Fruit fly (Drosophila melanogaster) whole organism, embryonic: Measurements from ENCODE around the gene CG14835.

Experiments
- Adf1 ChIP-seq: fragments of 200-800 bp; sonication (Bioruptor generic); IDR thresholded peaks from 2 replicates; pipeline ENCODE4 v1.3.6; 2022; ENCODE audit warnings: missing biosample characterization, missing genetic modification characterization
- Atf3 ChIP-seq: fragments of 200-800 bp; sonication (Bioruptor generic); optimal IDR thresholded peaks from 3 replicates; lab custom pipeline; 2016; ENCODE audit warnings: missing biosample characterization, missing genetic modification characterization
- Bdp1 ChIP-seq: fragments of 200-800 bp; sonication (Bioruptor generic); optimal IDR thresholded peaks from 3 replicates; lab custom pipeline; 2016; ENCODE audit warnings: missing biosample characterization, missing genetic modification characterization
- C15 ChIP-seq: fragments of 200-800 bp; sonication (Bioruptor generic); IDR thresholded peaks from 3 replicates; pipeline ENCODE4 v1.3.6; 2022; ENCODE audit warnings: missing biosample characterization, missing genetic modification characterization
- CG10274 ChIP-seq: fragments of 200-800 bp; sonication (Bioruptor generic); optimal IDR thresholded peaks from 3 replicates; lab custom pipeline; 2017; ENCODE audit warnings: missing biosample characterization, mild to moderate bottlenecking, missing genetic modification characterization
- CG10366 ChIP-seq: fragments of 200-800 bp; sonication (Bioruptor generic); IDR thresholded peaks from 2 replicates; pipeline ENCODE4 v1.3.6; 2022; ENCODE audit warnings: missing biosample characterization, missing genetic modification characterization
- CG10431 ChIP-seq: fragments of 200-800 bp; sonication (Bioruptor generic); optimal IDR thresholded peaks from 3 replicates; lab custom pipeline; 2018; ENCODE audit warnings: missing biosample characterization, mild to moderate bottlenecking, missing genetic modification characterization
- CG11560 ChIP-seq: fragments of 200-800 bp; sonication (Bioruptor generic); IDR thresholded peaks from 3 replicates; pipeline ENCODE4 v1.3.6; 2022; ENCODE audit warnings: missing biosample characterization, missing genetic modification characterization
- CG11695 ChIP-seq: fragments of 200-800 bp; sonication (Bioruptor generic); IDR thresholded peaks from 3 replicates; pipeline ENCODE4 v1.3.6; 2022; ENCODE audit warnings: missing biosample characterization, missing genetic modification characterization
- CG12942 ChIP-seq: fragments of 200-800 bp; sonication (Bioruptor generic); optimal IDR thresholded peaks from 3 replicates; lab custom pipeline; 2016; ENCODE audit warnings: missing biosample characterization, missing genetic modification characterization
- CG14860 ChIP-seq: fragments of 200-800 bp; sonication (Bioruptor generic); IDR thresholded peaks from 3 replicates; pipeline ENCODE4 v1.3.6; 2022; ENCODE audit warnings: missing biosample characterization, missing genetic modification characterization; ENCODE audit not compliant: partially characterized antibody
- CG17186 ChIP-seq: fragments of 200-800 bp; sonication (Bioruptor generic); optimal IDR thresholded peaks from 3 replicates; lab custom pipeline; 2017; ENCODE audit warnings: missing biosample characterization, missing genetic modification reagents, missing genetic modification characterization
- CG18764 ChIP-seq: fragments of 200-800 bp; sonication (Bioruptor generic); optimal IDR thresholded peaks from 3 replicates; lab custom pipeline; 2016; ENCODE audit warnings: missing biosample characterization, missing genetic modification characterization
- CG2202 ChIP-seq: fragments of 200-800 bp; sonication (Bioruptor generic); optimal IDR thresholded peaks from 2 replicates; lab custom pipeline; 2018; ENCODE audit warnings: missing biosample characterization, mild to moderate bottlenecking, missing genetic modification characterization
- CG32772 ChIP-seq: fragments of 200-800 bp; sonication (Bioruptor generic); IDR thresholded peaks from 2 replicates; pipeline ENCODE4 v1.3.6; 2022; ENCODE audit warnings: missing biosample characterization, missing genetic modification characterization
- CG6654 ChIP-seq: fragments of 200-800 bp; sonication (Bioruptor generic); optimal IDR thresholded peaks from 2 replicates; lab custom pipeline; 2017; ENCODE audit warnings: missing biosample characterization, mild to moderate bottlenecking, missing genetic modification characterization
- CG7357 ChIP-seq: fragments of 200-800 bp; sonication (Bioruptor generic); IDR thresholded peaks from 3 replicates; pipeline ENCODE4 v1.3.6; 2022; ENCODE audit warnings: missing biosample characterization, missing genetic modification characterization
- CHES-1-like ChIP-seq: fragments of 200-800 bp; sonication (Bioruptor generic); optimal IDR thresholded peaks from 2 replicates; lab custom pipeline; 2016; ENCODE audit warnings: missing biosample characterization, missing genetic modification characterization
- CkIIα-i1 ChIP-seq: fragments of 200-800 bp; sonication (Bioruptor generic); IDR thresholded peaks from 2 replicates; pipeline ENCODE4 v1.3.6; 2022; ENCODE audit warnings: missing biosample characterization, missing genetic modification characterization
- HLH54F ChIP-seq: fragments of 200-800 bp; sonication (Bioruptor generic); optimal IDR thresholded peaks from 3 replicates; lab custom pipeline; 2016; ENCODE audit warnings: missing biosample characterization, missing genetic modification characterization
- Hmr ChIP-seq: fragments of 200-800 bp; sonication (Bioruptor generic); optimal IDR thresholded peaks from 3 replicates; lab custom pipeline; 2017; ENCODE audit warnings: mild to moderate bottlenecking, missing biosample characterization, missing genetic modification reagents, missing genetic modification characterization
- Hr51 ChIP-seq, 2 experiments: fragments of 200-800 bp; sonication (Bioruptor generic); optimal IDR thresholded peaks; 2 replicates in 1 of 2; 3 replicates in 1 of 2; lab custom pipeline; 2016 to 2018; ENCODE audit warnings: missing biosample characterization in 2 of 2, missing genetic modification characterization in 2 of 2, mild to moderate bottlenecking in 1 of 2, moderate library complexity in 1 of 2
- Sin3A ChIP-seq: fragments of >200 bp; optimal IDR thresholded peaks from 2 replicates; lab custom pipeline; 2018
- Sox100B ChIP-seq: fragments of 200-800 bp; sonication (Bioruptor generic); optimal IDR thresholded peaks from 3 replicates; lab custom pipeline; 2018; ENCODE audit warnings: missing biosample characterization, mild to moderate bottlenecking, missing genetic modification characterization
- Sox102F ChIP-seq: fragments of 200-800 bp; sonication (Bioruptor generic); optimal IDR thresholded peaks from 2 replicates; lab custom pipeline; 2018; ENCODE audit warnings: missing biosample characterization, mild to moderate bottlenecking, missing genetic modification characterization, moderate library complexity
- aop ChIP-seq: fragments of 200-800 bp; sonication (Bioruptor generic); IDR thresholded peaks from 2 replicates; pipeline ENCODE4 v1.3.6; 2022; ENCODE audit warnings: missing biosample characterization, missing genetic modification characterization
- cato ChIP-seq: fragments of 200-800 bp; sonication (Bioruptor generic); optimal IDR thresholded peaks from 2 replicates; lab custom pipeline; 2016; ENCODE audit warnings: missing biosample characterization, missing genetic modification characterization, borderline replicate concordance
- chinmo ChIP-seq: fragments of 200-800 bp; sonication (Bioruptor generic); IDR thresholded peaks from 4 replicates; pipeline ENCODE4 v1.3.6; 2022; ENCODE audit warnings: missing biosample characterization, missing genetic modification characterization; ENCODE audit not compliant: partially characterized antibody
- esg ChIP-seq: fragments of 200-800 bp; sonication (Bioruptor generic); conservative IDR thresholded peaks from 2 replicates; pipeline ENCODE4 v1.3.6; 2022; ENCODE audit warnings: missing biosample characterization, missing genetic modification characterization
- jing ChIP-seq: fragments of 200-800 bp; sonication (Bioruptor generic); optimal IDR thresholded peaks from 2 replicates; lab custom pipeline; 2018; ENCODE audit warnings: missing biosample characterization, mild to moderate bottlenecking, missing genetic modification characterization
- kni ChIP-seq: fragments of 200-800 bp; sonication (Bioruptor generic); optimal IDR thresholded peaks from 3 replicates; lab custom pipeline; 2017; ENCODE audit warnings: mild to moderate bottlenecking, missing biosample characterization, missing genetic modification reagents, missing genetic modification characterization
- mam ChIP-seq: fragments of 200-800 bp; sonication (Bioruptor generic); optimal IDR thresholded peaks from 3 replicates; lab custom pipeline; 2016; ENCODE audit warnings: missing biosample characterization, missing genetic modification characterization
- nerfin-2 ChIP-seq: fragments of 200-800 bp; sonication (Bioruptor generic); IDR thresholded peaks from 2 replicates; pipeline ENCODE4 v1.3.6; 2022; ENCODE audit warnings: missing biosample characterization, missing genetic modification characterization; ENCODE audit not compliant: partially characterized antibody
- oc ChIP-seq: fragments of 200-800 bp; sonication (Bioruptor generic); optimal IDR thresholded peaks from 2 replicates; lab custom pipeline; 2018; ENCODE audit warnings: missing biosample characterization, mild to moderate bottlenecking, missing genetic modification characterization, moderate library complexity
- org-1 ChIP-seq: fragments of 200-800 bp; sonication (Bioruptor generic); optimal IDR thresholded peaks from 2 replicates; lab custom pipeline; 2017; ENCODE audit warnings: missing biosample characterization, missing genetic modification characterization
- pan ChIP-seq, 4 experiments: fragments of >200 bp in 3 of 4; fragments of 200-800 bp in 1 of 4; sonication (Bioruptor generic) in 1 of 4; optimal IDR thresholded peaks in 3 of 4; IDR thresholded peaks in 1 of 4; 2 replicates each; pipeline versions ENCODE4 v1.3.6 to Lab custom; 2017 to 2022; ENCODE audit warnings: missing biosample characterization in 2 of 4, missing genetic modification characterization in 2 of 4, mixed read lengths in 1 of 4
- pita ChIP-seq: fragments of 200-800 bp; sonication (Bioruptor generic); optimal IDR thresholded peaks from 2 replicates; lab custom pipeline; 2017; ENCODE audit warnings: missing biosample characterization, mild to moderate bottlenecking, missing genetic modification characterization
- prd ChIP-seq, 3 experiments: fragments of >200 bp in 2 of 3; fragments of 200-800 bp in 1 of 3; sonication (Bioruptor generic) in 1 of 3; optimal IDR thresholded peaks in 2 of 3; IDR thresholded peaks in 1 of 3; 2 replicates in 2 of 3; 3 replicates in 1 of 3; pipeline versions ENCODE4 v1.3.6 to Lab custom; 2017 to 2022; ENCODE audit warnings: missing biosample characterization in 1 of 3, missing genetic modification characterization in 1 of 3
- psq ChIP-seq: fragments of 200-800 bp; sonication (Bioruptor generic); optimal IDR thresholded peaks from 2 replicates; lab custom pipeline; 2017; ENCODE audit warnings: missing biosample characterization, missing genetic modification characterization
- run ChIP-seq: fragments of 200-800 bp; sonication (Bioruptor generic); optimal IDR thresholded peaks from 3 replicates; lab custom pipeline; 2018; ENCODE audit warnings: missing biosample characterization, mild to moderate bottlenecking, missing genetic modification characterization
- sc ChIP-seq, 3 experiments: fragments of >200 bp in 2 of 3; fragments of 200-800 bp in 1 of 3; sonication (Bioruptor generic) in 1 of 3; optimal IDR thresholded peaks; 2 replicates in 2 of 3; 3 replicates in 1 of 3; lab custom pipeline; 2017; ENCODE audit warnings: mild to moderate bottlenecking in 1 of 3, missing biosample characterization in 1 of 3, missing genetic modification characterization in 1 of 3, missing genetic modification reagents in 1 of 3
- scrt ChIP-seq: fragments of 200-800 bp; sonication (Bioruptor generic); optimal IDR thresholded peaks from 2 replicates; lab custom pipeline; 2018; ENCODE audit warnings: missing biosample characterization, mild to moderate bottlenecking, missing genetic modification characterization, moderate library complexity
- shn ChIP-seq: fragments of 200-800 bp; sonication (Bioruptor generic); optimal IDR thresholded peaks from 3 replicates; lab custom pipeline; 2016; ENCODE audit warnings: missing biosample characterization, missing genetic modification characterization
- slou ChIP-seq: fragments of 200-800 bp; sonication (Bioruptor generic); optimal IDR thresholded peaks from 3 replicates; lab custom pipeline; 2016; ENCODE audit warnings: missing biosample characterization, missing genetic modification characterization
- so ChIP-seq: fragments of 200-800 bp; sonication (Bioruptor generic); IDR thresholded peaks from 3 replicates; pipeline ENCODE4 v1.3.6; 2022; ENCODE audit warnings: missing biosample characterization, missing genetic modification characterization
- sr ChIP-seq: fragments of 200-800 bp; sonication (Bioruptor generic); IDR thresholded peaks from 3 replicates; pipeline ENCODE4 v1.3.6; 2022; ENCODE audit warnings: missing biosample characterization, missing genetic modification characterization
- ssp ChIP-seq: fragments of 200-800 bp; sonication (Bioruptor generic); IDR thresholded peaks from 2 replicates; pipeline ENCODE4 v1.3.6; 2022; ENCODE audit warnings: missing biosample characterization, missing genetic modification characterization
- sug ChIP-seq: fragments of 200-800 bp; optimal IDR thresholded peaks from 2 replicates; lab custom pipeline; 2019; ENCODE audit warnings: missing biosample characterization, mild to moderate bottlenecking, missing genetic modification characterization, moderate library complexity
- tll ChIP-seq, 2 experiments: fragments of 200-800 bp in 1 of 2; fragments of >200 bp in 1 of 2; sonication (Bioruptor generic) in 1 of 2; optimal IDR thresholded peaks; 2 replicates each; lab custom pipeline; 2017 to 2019; ENCODE audit warnings: missing biosample characterization in 2 of 2, missing genetic modification characterization in 2 of 2, mild to moderate bottlenecking in 1 of 2, moderate library complexity in 1 of 2

CG14835 gene

dm6 chr3L:7433325-7433827, 3.9 kb downstream of the CG14835 start (continued):
- TF ChIP-seq so (GFP tag; lab: Robert Waterston, UW) = no peak
- no peak for TF ChIP-seq run (tag; lab: Kevin White, UChicago)
- TF ChIP-seq org-1 (GFP tag; lab: Kevin White, UChicago) = no peak
- TF ChIP-seq pan (optimal IDR thresholded peaks at IDR 0.05; lab: Kevin White, UChicago) = no peak
- no peak for TF ChIP-seq pan (GFP tag; optimal IDR thresholded peaks at IDR 0.05 in 1 of 2, IDR thresholded peaks at IDR 0.05 in 1 of 2)
- TF ChIP-seq slou = no peak
- TF ChIP-seq mam (GFP tag; lab: Kevin White, UChicago) = no peak
- no peak for TF ChIP-seq cato
- no peak for TF ChIP-seq sc (optimal IDR thresholded peaks at IDR 0.05; lab: Kevin White, UChicago)
- TF ChIP-seq sc (GFP tag; optimal IDR thresholded peaks at IDR 0.05; lab: Kevin White, UChicago) = no peak
- TF ChIP-seq Hr51 (GFP tag; optimal IDR thresholded peaks at IDR 0.05; lab: Kevin White, UChicago) = peak in 1 of 2 experiments; percentile 29
- TF ChIP-seq CG12942 (GFP tag; lab: Kevin White, UChicago) = no peak
- no peak for TF ChIP-seq HLH54F (GFP tag; lab: Kevin White, UChicago)
- TF ChIP-seq tll (GFP tag; optimal IDR thresholded peaks at IDR 0.05; lab: Kevin White, UChicago) = no peak
- TF ChIP-seq sug (tag; lab: Kevin White, UChicago) = peak; percentile 82
- peak; percentile 35 for TF ChIP-seq Sox102F (GFP tag; lab: Kevin White, UChicago)
- TF ChIP-seq CG10431 (GFP tag; lab: Kevin White, UChicago) = no peak
- no peak for TF ChIP-seq CHES-1-like (GFP tag; lab: Kevin White, UChicago)
- no peak for TF ChIP-seq aop (GFP tag; lab: Robert Waterston, UW)
- TF ChIP-seq Hmr (GFP tag; lab: Kevin White, UChicago) = no peak
- peak; percentile 34; the same call in 1 of the 2 replicates for TF ChIP-seq CG32772 (GFP tag; lab: Robert Waterston, UW)
- TF ChIP-seq Sox100B (GFP tag; lab: Kevin White, UChicago) = no peak
- TF ChIP-seq sr (GFP tag; lab: Robert Waterston, UW) = peak; percentile 91
- TF ChIP-seq CG18764 (GFP tag; lab: Kevin White, UChicago) = no peak
- no peak for TF ChIP-seq scrt (GFP tag; lab: Kevin White, UChicago)
- TF ChIP-seq CG17186 (GFP tag; lab: Kevin White, UChicago) = no peak
- TF ChIP-seq chinmo = peak; percentile 85; the same call in 2 of the 4 replicates
- TF ChIP-seq prd (optimal IDR thresholded peaks at IDR 0.05; lab: Kevin White, UChicago) = no peak
- peak; percentile 14; the same call in 1 of the 3 replicates for TF ChIP-seq prd (GFP tag; IDR thresholded peaks at IDR 0.05; lab: Robert Waterston, UW)
- TF ChIP-seq CG11695 = peak; percentile 28; the same call in 1 of the 3 replicates
- no peak for TF ChIP-seq shn (GFP tag; lab: Kevin White, UChicago)
- TF ChIP-seq CG7357 (GFP tag; lab: Robert Waterston, UW) = no peak
- TF ChIP-seq psq (GFP tag; lab: Kevin White, UChicago) = no peak
- TF ChIP-seq CG10274 = no peak
- TF ChIP-seq kni (GFP tag; lab: Kevin White, UChicago) = no peak
- TF ChIP-seq CG14860 (GFP tag; lab: Robert Waterston, UW) = no peak
- TF ChIP-seq jing (GFP tag; lab: Kevin White, UChicago) = no peak
- no peak for TF ChIP-seq Sin3A (lab: Kevin White, UChicago)
- peak; percentile 36; the same call in 1 of the 2 replicates for TF ChIP-seq esg
- TF ChIP-seq oc (tag; lab: Kevin White, UChicago) = peak; percentile 21
- TF ChIP-seq CG2202 = no peak
- peak; percentile 24; the same call in 1 of the 2 replicates for TF ChIP-seq CG10366
- no peak for TF ChIP-seq C15 (GFP tag; lab: Robert Waterston, UW)
- no peak for TF ChIP-seq nerfin-2
- peak; percentile 34; the same call in 1 of the 2 replicates for TF ChIP-seq Adf1 (GFP tag; lab: Robert Waterston, UW)
- TF ChIP-seq CkIIα-i1 (GFP tag; lab: Robert Waterston, UW) = no peak
- no peak for TF ChIP-seq pita
- no peak for TF ChIP-seq ssp
- no peak for TF ChIP-seq CG6654
- TF ChIP-seq CG11560 = no peak
- no peak for TF ChIP-seq Atf3
- TF ChIP-seq Bdp1 (GFP tag; lab: Kevin White, UChicago) = no peak
